Fruit fly (Drosophila melanogaster) whole organism, pupa: ENCODE results near the gene a5.
A peak's percentile ranks its signal among the peaks of the same experiment; 100 is the strongest.

Source experiments
- CG10348 ChIP-seq: fragments of 200-800 bp; sonication (Bioruptor generic); IDR thresholded peaks from 2 replicates; pipeline ENCODE4 v1.3.6; 2022; ENCODE audit warnings: missing biosample characterization, missing genetic modification characterization
- CG12605 ChIP-seq: fragments of 200-800 bp; sonication (Bioruptor generic); IDR thresholded peaks from 2 replicates; pipeline ENCODE4 v1.3.6; 2022; ENCODE audit warnings: missing biosample characterization, missing genetic modification characterization
- CG13204 ChIP-seq: fragments of 200-800 bp; sonication (Bioruptor generic); optimal IDR thresholded peaks from 2 replicates; lab custom pipeline; 2018; ENCODE audit warnings: missing biosample characterization, mild to moderate bottlenecking, missing genetic modification characterization, moderate library complexity
- CG14655 ChIP-seq: fragments of 200-800 bp; sonication (Bioruptor generic); optimal IDR thresholded peaks from 3 replicates; lab custom pipeline; 2017; ENCODE audit warnings: mild to moderate bottlenecking, missing biosample characterization, missing genetic modification reagents, missing genetic modification characterization
- CG15710 ChIP-seq: fragments of 200-800 bp; sonication (Bioruptor generic); optimal IDR thresholded peaks from 2 replicates; lab custom pipeline; 2018; ENCODE audit warnings: missing biosample characterization, mild to moderate bottlenecking, missing genetic modification characterization, moderate library complexity
- CG17806 ChIP-seq: fragments of 200-800 bp; sonication (Bioruptor generic); optimal IDR thresholded peaks from 2 replicates; lab custom pipeline; 2018; ENCODE audit warnings: missing biosample characterization, mild to moderate bottlenecking, missing genetic modification characterization, moderate library complexity
- CG32121 ChIP-seq: fragments of 200-800 bp; sonication (Bioruptor generic); IDR thresholded peaks from 2 replicates; pipeline ENCODE4 v1.3.6; 2022; ENCODE audit warnings: missing biosample characterization, missing genetic modification characterization
- CG34367 ChIP-seq: fragments of 200-800 bp; sonication (Bioruptor generic); optimal IDR thresholded peaks from 2 replicates; lab custom pipeline; 2018; ENCODE audit warnings: missing biosample characterization, mild to moderate bottlenecking, missing genetic modification characterization
- CG4496 ChIP-seq: fragments of 200-800 bp; sonication (Bioruptor generic); IDR thresholded peaks from 3 replicates; pipeline ENCODE4 v1.3.6; 2022; ENCODE audit warnings: missing biosample characterization, missing genetic modification characterization
- CG8159 ChIP-seq: fragments of 200-800 bp; sonication (Bioruptor generic); optimal IDR thresholded peaks from 3 replicates; lab custom pipeline; 2018; ENCODE audit warnings: missing biosample characterization, mild to moderate bottlenecking, missing genetic modification characterization, moderate library complexity
- CG8301 ChIP-seq: fragments of 200-800 bp; sonication (Bioruptor generic); optimal IDR thresholded peaks from 2 replicates; lab custom pipeline; 2018; ENCODE audit warnings: missing biosample characterization, mild to moderate bottlenecking, missing genetic modification characterization
- CG9948 ChIP-seq: fragments of 200-800 bp; sonication (Bioruptor generic); optimal IDR thresholded peaks from 2 replicates; lab custom pipeline; 2018; ENCODE audit warnings: missing biosample characterization, mild to moderate bottlenecking, missing genetic modification characterization, moderate library complexity
- D1 ChIP-seq: fragments of 200-800 bp; sonication (Bioruptor generic); optimal IDR thresholded peaks from 2 replicates; lab custom pipeline; 2018; ENCODE audit warnings: missing biosample characterization, mild to moderate bottlenecking, missing genetic modification characterization, moderate library complexity
- EcR ChIP-seq: fragments of 200-800 bp; sonication (Bioruptor generic); optimal IDR thresholded peaks from 3 replicates; lab custom pipeline; 2019; ENCODE audit warnings: missing biosample characterization, missing genetic modification characterization, mild to moderate bottlenecking, moderate library complexity, missing genetic modification reagents
- Ets98B ChIP-seq: fragments of 200-800 bp; sonication (Bioruptor generic); IDR thresholded peaks from 2 replicates; pipeline ENCODE4 v1.3.6; 2022; ENCODE audit warnings: missing biosample characterization, missing genetic modification characterization
- Pif1A ChIP-seq: fragments of 200-800 bp; sonication (Bioruptor generic); optimal IDR thresholded peaks from 3 replicates; lab custom pipeline; 2016; ENCODE audit warnings: missing biosample characterization, missing genetic modification characterization
- Pif1B ChIP-seq: fragments of 200-800 bp; sonication (Bioruptor generic); optimal IDR thresholded peaks from 3 replicates; lab custom pipeline; 2016; ENCODE audit warnings: missing biosample characterization, missing genetic modification characterization
- Snoo ChIP-seq: fragments of 200-800 bp; sonication (Bioruptor generic); optimal IDR thresholded peaks from 3 replicates; lab custom pipeline; 2017; ENCODE audit warnings: missing biosample characterization, mild to moderate bottlenecking, missing genetic modification characterization, inconsistent platforms
- fd96Ca ChIP-seq: fragments of 200-800 bp; sonication (Bioruptor generic); IDR thresholded peaks from 3 replicates; pipeline ENCODE4 v1.3.6; 2022; ENCODE audit warnings: missing biosample characterization, missing genetic modification characterization
- gl ChIP-seq: fragments of 200-800 bp; sonication (Bioruptor generic); optimal IDR thresholded peaks from 2 replicates; lab custom pipeline; 2018; ENCODE audit warnings: missing biosample characterization, mild to moderate bottlenecking, missing genetic modification characterization
- rn ChIP-seq: fragments of 200-800 bp; sonication (Bioruptor generic); IDR thresholded peaks from 2 replicates; pipeline ENCODE4 v1.3.6; 2022; ENCODE audit warnings: missing biosample characterization, missing genetic modification characterization

Gene a5

dm6 chr2L:1328861-1329260, at the start of gene a5:
Gene a5, plus strand, starts transcription at chr2L:1329161.
- TF ChIP-seq fd96Ca (GFP tag; lab: Robert Waterston, UW) (no peak), CG14655 (no peak), Pif1B (GFP tag; lab: Kevin White, UChicago) (no peak), EcR (no peak)

- TF ChIP-seq Pif1B (GFP tag; lab: Kevin White, UChicago) (peak; percentile 3), gl (no peak), CG34367 (tag; lab: Kevin White, UChicago) (peak; percentile 37), CG12605 (no peak), CG8159 (tag; lab: Kevin White, UChicago) (peak; percentile 62), fd96Ca (GFP tag; lab: Robert Waterston, UW) (no peak; the same call in 2 of the 3 replicates), Ets98B (GFP tag; lab: Robert Waterston, UW) (peak; percentile 23; the same call in 1 of the 2 replicates), CG4496 (GFP tag; lab: Robert Waterston, UW) (peak; percentile 60; the same call in 1 of the 3 replicates), D1 (no peak), EcR (no peak), Snoo (tag; lab: Kevin White, UChicago) (peak; percentile 32), CG13204 (GFP tag; lab: Kevin White, UChicago) (no peak), CG14655 (peak; percentile 29), CG17806 (tag; lab: Kevin White, UChicago) (peak; percentile 34), Pif1A (GFP tag; lab: Kevin White, UChicago) (peak; percentile 27), rn (no peak), CG8301 (tag; lab: Kevin White, UChicago) (peak; percentile 34), CG10348 (no peak), CG15710 (tag; lab: Kevin White, UChicago) (peak; percentile 61), CG9948 (peak; percentile 37), CG32121 (GFP tag; lab: Robert Waterston, UW) (no peak)
These were observed 16.6 kb upstream of the a5 start for dm6 chr2L:1312321-1312720.

- peak; percentile 19; the same call in 1 of the 2 replicates for TF ChIP-seq CG32121 (GFP tag; lab: Robert Waterston, UW)
- TF ChIP-seq CG14655 = peak; percentile 23
- peak; percentile 54; the same call in 1 of the 2 replicates for TF ChIP-seq Ets98B (GFP tag; lab: Robert Waterston, UW)
- no peak for TF ChIP-seq CG34367 (tag; lab: Kevin White, UChicago)
- TF ChIP-seq CG4496 (GFP tag; lab: Robert Waterston, UW) = peak; percentile 70
- peak; percentile 72; the same call in 2 of the 3 replicates for TF ChIP-seq fd96Ca (GFP tag; lab: Robert Waterston, UW)
- peak; percentile 15 for TF ChIP-seq CG8159 (tag; lab: Kevin White, UChicago)
- TF ChIP-seq CG12605 = no peak
These were observed 13.7 kb upstream of the a5 start for dm6 chr2L:1315283-1315682.

DNA sequence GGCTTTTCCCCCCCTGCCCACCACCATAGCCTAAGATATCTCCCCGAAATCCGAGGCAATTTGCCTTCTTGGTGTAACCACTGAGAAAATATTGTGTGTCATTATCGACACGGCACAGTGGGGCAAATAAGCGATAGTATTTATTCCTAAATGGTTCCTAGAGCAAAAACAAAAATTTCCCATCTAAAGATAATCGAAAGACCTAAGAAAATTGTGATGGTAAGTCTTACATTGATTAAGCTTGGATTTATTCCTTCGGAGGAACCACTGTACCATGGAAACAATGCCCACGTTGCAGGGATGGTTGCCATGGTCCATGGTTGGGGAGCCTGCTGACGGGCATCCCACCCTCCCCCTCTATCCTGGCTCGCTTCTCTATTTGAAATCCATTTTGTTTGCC, 12.5 kb upstream of the a5 start:
- TF ChIP-seq rn (no peak), CG8159 (tag; lab: Kevin White, UChicago) (peak; percentile 6)

dm6 chr2L:1333828-1334227, 4.9 kb downstream of the a5 start, which contains the start of gene CG5440:
Gene CG5440, plus strand, starts transcription at chr2L:1334128.
- TF ChIP-seq Ets98B (GFP tag; lab: Robert Waterston, UW) = no peak
- TF ChIP-seq CG17806 (tag; lab: Kevin White, UChicago) = no peak
- no peak for TF ChIP-seq EcR
- TF ChIP-seq CG10348 = no peak
- TF ChIP-seq CG32121 (GFP tag; lab: Robert Waterston, UW) = no peak
- TF ChIP-seq Pif1B (GFP tag; lab: Kevin White, UChicago) = no peak
- no peak for TF ChIP-seq CG9948
- no peak for TF ChIP-seq Pif1A (GFP tag; lab: Kevin White, UChicago)
- TF ChIP-seq, all 21 proteins: peak for 0

DNA sequence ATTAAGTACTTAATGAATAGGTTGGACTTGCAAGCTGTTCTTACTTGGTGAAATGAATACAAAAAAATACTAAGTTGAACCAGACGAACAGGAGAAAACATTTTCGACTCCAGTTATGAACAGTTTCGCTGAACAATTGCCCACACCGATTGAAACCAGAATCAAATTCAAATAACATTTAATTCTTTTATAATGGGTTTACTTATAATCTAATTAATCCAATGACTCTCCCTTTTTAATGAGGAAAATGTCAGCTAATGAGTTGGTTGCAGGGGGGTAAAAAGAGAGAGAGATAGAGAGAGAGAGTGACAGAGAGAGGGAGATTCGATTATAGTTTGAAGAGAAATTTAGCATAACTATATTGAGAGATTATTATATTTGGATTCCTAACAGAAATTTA, 13.0 kb downstream of the a5 start, which contains the start of gene CG33923:
TSS of gene CG33923 (minus strand) at position 101 of the 400 bp plus-strand sequence.
- no peak for TF ChIP-seq EcR
- no peak for TF ChIP-seq CG10348
- TF ChIP-seq Pif1A (GFP tag; lab: Kevin White, UChicago) = no peak
- TF ChIP-seq CG4496 (GFP tag; lab: Robert Waterston, UW) = no peak
- TF ChIP-seq CG9948 = no peak
- TF ChIP-seq CG15710 (tag; lab: Kevin White, UChicago) = no peak
- no peak for TF ChIP-seq rn
- no peak for TF ChIP-seq gl
- TF ChIP-seq Snoo (tag; lab: Kevin White, UChicago) = no peak
- TF ChIP-seq CG17806 (tag; lab: Kevin White, UChicago) = no peak
- TF ChIP-seq CG14655 = no peak
- TF ChIP-seq D1 = no peak
- no peak for TF ChIP-seq Ets98B (GFP tag; lab: Robert Waterston, UW)
- TF ChIP-seq CG8159 (tag; lab: Kevin White, UChicago) = no peak

dm6 chr2L:1344071-1344470, 15.1 kb downstream of the a5 start, which contains the start of the genes CG33922 and Cdlc2:
Gene CG33922, minus strand, starts transcription at chr2L:1344171.
Gene Cdlc2, plus strand, starts transcription at chr2L:1344400.
- TF ChIP-seq CG8159 (tag; lab: Kevin White, UChicago) = no peak
- TF ChIP-seq EcR = no peak
- no peak for TF ChIP-seq Pif1B (GFP tag; lab: Kevin White, UChicago)
- no peak for TF ChIP-seq CG4496 (GFP tag; lab: Robert Waterston, UW)
- TF ChIP-seq CG34367 (tag; lab: Kevin White, UChicago) = no peak
- TF ChIP-seq CG13204 (GFP tag; lab: Kevin White, UChicago) = no peak
- no peak for TF ChIP-seq CG8301 (tag; lab: Kevin White, UChicago)
- TF ChIP-seq CG17806 (tag; lab: Kevin White, UChicago) = no peak
- no peak for TF ChIP-seq CG12605
- no peak for TF ChIP-seq Pif1A (GFP tag; lab: Kevin White, UChicago)
- no peak for TF ChIP-seq gl
- no peak for TF ChIP-seq Snoo (tag; lab: Kevin White, UChicago)
